Fruit fly (Drosophila melanogaster): Measurements from ENCODE around the gene CG31111.

Gene CG31111

dm6 chr3R:25047504-25047903 is 8.5 kb downstream of the CG31111 start, which contains the start of gene CG11790 (continued):
- no peak for TF ChIP-seq CG15696 (tag; optimal IDR thresholded peaks at IDR 0.05)
- TF ChIP-seq CG8478 (optimal IDR thresholded peaks at IDR 0.05), result no peak
- TF ChIP-seq MESR4 (GFP tag; optimal IDR thresholded peaks at IDR 0.05), result peak; percentile 52
- peak; percentile 84 for TF ChIP-seq MBD-R2 (GFP tag; IDR thresholded peaks at IDR 0.05)
- no peak for TF ChIP-seq scrt (GFP tag; optimal IDR thresholded peaks at IDR 0.05)
- peak; percentile 77 for TF ChIP-seq Scr (GFP tag; IDR thresholded peaks at IDR 0.05; ENCODE audit: partially characterized antibody)
- 0 out of 2 replicates have a peak, but pooled peaks have one; percentile 20 for TF ChIP-seq sob (GFP tag; IDR thresholded peaks at IDR 0.05)
- TF ChIP-seq CG17361 (GFP tag; IDR thresholded peaks at IDR 0.05), result no peak
- no peak for TF ChIP-seq Blimp-1 (GFP tag; optimal IDR thresholded peaks at IDR 0.05)
- peak; percentile 73; the same call in 1 of the 3 replicates for TF ChIP-seq knrl (GFP tag; IDR thresholded peaks at IDR 0.05; ENCODE audit: partially characterized antibody)
- peak; percentile 61; the same call in 2 of the 3 replicates for TF ChIP-seq hb (GFP tag; IDR thresholded peaks at IDR 0.05; ENCODE audit: partially characterized antibody)
- TF ChIP-seq CG32532 (GFP tag; IDR thresholded peaks at IDR 0.05), result peak; percentile 43; the same call in 1 of the 2 replicates
- TF ChIP-seq CG10147 (GFP tag; optimal IDR thresholded peaks at IDR 0.05), result no peak
- no peak for TF ChIP-seq eyg (GFP tag; optimal IDR thresholded peaks at IDR 0.05)
- TF ChIP-seq HLH4C (GFP tag; IDR thresholded peaks at IDR 0.05; ENCODE audit: partially characterized antibody), result peak; percentile 72
- peak; percentile 25 for TF ChIP-seq gfzf (GFP tag; optimal IDR thresholded peaks at IDR 0.05)
- TF ChIP-seq CG16813 (GFP tag; IDR thresholded peaks at IDR 0.05; ENCODE audit: partially characterized antibody), result peak; percentile 66
- TF ChIP-seq Dp (GFP tag; optimal IDR thresholded peaks at IDR 0.05), result peak; percentile 7
- TF ChIP-seq sna (GFP tag; IDR thresholded peaks at IDR 0.05; ENCODE audit: partially characterized antibody), result peak; percentile 75
- peak; percentile 84; the same call in 2 of the 3 replicates for TF ChIP-seq Opbp (GFP tag; IDR thresholded peaks at IDR 0.05; ENCODE audit: partially characterized antibody)
- peak; percentile 63 for TF ChIP-seq pzg (GFP tag; optimal IDR thresholded peaks at IDR 0.05)
- TF ChIP-seq CG4820 (GFP tag; optimal IDR thresholded peaks at IDR 0.05), result no peak
- peak; percentile 73 for TF ChIP-seq mld (GFP tag; IDR thresholded peaks at IDR 0.05; ENCODE audit: partially characterized antibody)
- peak; percentile 88 for TF ChIP-seq CG13287 (GFP tag; IDR thresholded peaks at IDR 0.05; ENCODE audit: partially characterized antibody)
- TF ChIP-seq CG4617 (GFP tag; optimal IDR thresholded peaks at IDR 0.05; ENCODE audit: borderline replicate concordance), result peak; percentile 10
- peak; percentile 80 for TF ChIP-seq unc-4 (GFP tag; IDR thresholded peaks at IDR 0.05; ENCODE audit: partially characterized antibody)
- TF ChIP-seq CG2116 (GFP tag; optimal IDR thresholded peaks at IDR 0.05), result peak; percentile 59
- TF ChIP-seq Dref (GFP tag; IDR thresholded peaks at IDR 0.05), result peak; percentile 80
- TF ChIP-seq pan (optimal IDR thresholded peaks at IDR 0.05), result no peak
- TF ChIP-seq pan (GFP tag; optimal IDR thresholded peaks at IDR 0.05 in 1 of 2, IDR thresholded peaks at IDR 0.05 in 1 of 2), result no peak
- peak; percentile 75 for TF ChIP-seq amos (GFP tag; IDR thresholded peaks at IDR 0.05; ENCODE audit: partially characterized antibody)
- TF ChIP-seq hkb (optimal IDR thresholded peaks at IDR 0.05), result no peak
- TF ChIP-seq hkb (GFP tag; IDR thresholded peaks at IDR 0.05), result 0 out of 2 replicates have a peak, but pooled peaks have one; percentile 12
- peak; percentile 8 for TF ChIP-seq pfk (GFP tag; optimal IDR thresholded peaks at IDR 0.05)
- TF ChIP-seq vnd (GFP tag; IDR thresholded peaks at IDR 0.05; ENCODE audit: partially characterized antibody), result peak; percentile 65
- TF ChIP-seq CG17829 (tag; optimal IDR thresholded peaks at IDR 0.05), result peak; percentile 7
- TF ChIP-seq zfh2 (GFP tag; optimal IDR thresholded peaks at IDR 0.05), result peak; percentile 2
- TF ChIP-seq sens-2 (GFP tag; IDR thresholded peaks at IDR 0.05), result no peak
- no peak for TF ChIP-seq CG5953 (GFP tag; IDR thresholded peaks at IDR 0.05)
- peak; percentile 43 for TF ChIP-seq Ets65A (GFP tag)
- no peak for TF ChIP-seq caup (GFP tag; optimal IDR thresholded peaks at IDR 0.05; ENCODE audit: severe bottlenecking)
- TF ChIP-seq CG8290 (GFP tag; optimal IDR thresholded peaks at IDR 0.05), result no peak
- peak in 1 of 2 experiments; percentile 78 for TF ChIP-seq CG8290 (tag; optimal IDR thresholded peaks at IDR 0.05)
- TF ChIP-seq peb (GFP tag; IDR thresholded peaks at IDR 0.05), result no peak
- TF ChIP-seq Xrp1 (GFP tag; IDR thresholded peaks at IDR 0.05), result peak; percentile 25; the same call in 1 of the 2 replicates
- no peak for TF ChIP-seq Atf6 (GFP tag; IDR thresholded peaks at IDR 0.05)
- TF ChIP-seq HmgZ (tag; optimal IDR thresholded peaks at IDR 0.05), result peak; percentile 46
- TF ChIP-seq chinmo (GFP tag; IDR thresholded peaks at IDR 0.05; ENCODE audit: partially characterized antibody), result 0 out of 4 replicates have a peak, but pooled peaks have one; percentile 42
- TF ChIP-seq slou (GFP tag; optimal IDR thresholded peaks at IDR 0.05), result no peak
- no peak for TF ChIP-seq Lhr (GFP tag; optimal IDR thresholded peaks at IDR 0.05)
